Worm (Caenorhabditis elegans) whole organism, early embryonic: Measurements from ENCODE around the gene xpf-1.

Experiments used
- F13C5.2 ChIP-seq: sonication (generic microtip); optimal IDR thresholded peaks from 2 replicates; lab custom pipeline; 2017; ENCODE audit warnings: mild to moderate bottlenecking, missing genetic modification characterization, inconsistent platforms, missing compliant biosample characterization
- ama-1 ChIP-seq: fragments of 150-350 bp; optimal IDR thresholded peaks from 2 replicates; lab custom pipeline; 2014
- ceh-36 ChIP-seq: sonication (generic microtip); optimal IDR thresholded peaks from 2 replicates; lab custom pipeline; 2016; ENCODE audit warnings: missing genetic modification characterization, inconsistent platforms, missing compliant biosample characterization
- ets-7 ChIP-seq: sonication (generic microtip); optimal IDR thresholded peaks from 2 replicates; lab custom pipeline; 2016; ENCODE audit warnings: missing genotype, missing genetic modification characterization, missing compliant biosample characterization
- flt-1 ChIP-seq: fragments of 200-800 bp; sonication (Bioruptor generic); IDR thresholded peaks from 2 replicates; pipeline ENCODE4 v1.3.6; 2022; ENCODE audit warnings: missing genetic modification characterization, missing compliant biosample characterization
- hmbx-1 ChIP-seq: sonication (generic microtip); optimal IDR thresholded peaks from 2 replicates; lab custom pipeline; 2016; ENCODE audit warnings: mild to moderate bottlenecking, missing genetic modification characterization, missing compliant biosample characterization
- pes-1 ChIP-seq: fragments of 200-800 bp; sonication (Bioruptor generic); IDR thresholded peaks from 2 replicates; pipeline ENCODE4 v1.3.6; 2022; ENCODE audit warnings: missing genetic modification reagents, missing genetic modification characterization, missing compliant biosample characterization
- scrt-1 ChIP-seq: fragments of 200-800 bp; sonication (Bioruptor generic); IDR thresholded peaks from 2 replicates; pipeline ENCODE4 v1.3.6; 2022; ENCODE audit warnings: missing genetic modification characterization, missing compliant biosample characterization
- sea-1 ChIP-seq: fragments of 200-800 bp; sonication (Bioruptor generic); conservative IDR thresholded peaks from 2 replicates; pipeline ENCODE4 v1.3.6; 2022; ENCODE audit warnings: missing genetic modification characterization, missing compliant biosample characterization
- tbx-11 ChIP-seq: fragments of 200-800 bp; sonication (Bioruptor generic); IDR thresholded peaks from 2 replicates; pipeline ENCODE4 v1.3.6; 2022; ENCODE audit warnings: missing genetic modification characterization, missing compliant biosample characterization
- tbx-37 ChIP-seq: fragments of 200-800 bp; sonication (Bioruptor generic); conservative IDR thresholded peaks from 2 replicates; pipeline ENCODE4 v1.3.6; 2022; ENCODE audit warnings: missing genetic modification reagents, missing genetic modification characterization, missing compliant biosample characterization
- tra-4 ChIP-seq: sonication (generic microtip); optimal IDR thresholded peaks from 2 replicates; lab custom pipeline; 2017; ENCODE audit warnings: missing genetic modification characterization, missing compliant biosample characterization

ce11 chrII:11728545-11729105, 32.7 kb downstream of the xpf-1 start, which contains the start of gene alh-8:
- no peak for TF ChIP-seq ama-1 (lab: Kevin White, UChicago)
- no peak for TF ChIP-seq ets-7 (tag; lab: Kevin White, UChicago)
- TF ChIP-seq flt-1 (GFP tag; lab: Robert Waterston, UW) = no peak
- no peak for TF ChIP-seq tbx-11 (GFP tag; lab: Robert Waterston, UW)
- no peak for TF ChIP-seq sea-1
- TF ChIP-seq F13C5.2 (tag; lab: Kevin White, UChicago) = no peak
- TF ChIP-seq pes-1 (GFP tag; lab: Robert Waterston, UW) = no peak
- TF ChIP-seq tbx-37 = no peak
- no peak for TF ChIP-seq tra-4
- no peak for TF ChIP-seq hmbx-1 (tag; lab: Kevin White, UChicago)
- no peak for TF ChIP-seq ceh-36 (tag; lab: Kevin White, UChicago)
- no peak for TF ChIP-seq scrt-1
